Worm (Caenorhabditis elegans) whole organism, L1 larva: ENCODE data around the gene tbc-3.

Experiments used
- C04F5.9 ChIP-seq: sonication (generic microtip); optimal IDR thresholded peaks from 2 replicates; lab custom pipeline; 2016; ENCODE audit warnings: missing genetic modification characterization, missing compliant biosample characterization
- C16A3.4 ChIP-seq: fragments of 150-350 bp; optimal IDR thresholded peaks from 2 replicates; lab custom pipeline; 2014; ENCODE audit warnings: missing biosample characterization, missing genetic modification characterization
- aly-2 ChIP-seq: fragments of 150-350 bp; optimal IDR thresholded peaks from 2 replicates; lab custom pipeline; 2014; ENCODE audit warnings: missing biosample characterization, missing genetic modification characterization
- ama-1 ChIP-seq: fragments of 150-350 bp; optimal IDR thresholded peaks from 2 replicates; lab custom pipeline; 2014
- blmp-1 ChIP-seq: fragments of 150-350 bp; optimal IDR thresholded peaks from 2 replicates; lab custom pipeline; 2014; ENCODE audit warnings: missing biosample characterization, missing genetic modification characterization
- ceh-88 ChIP-seq: fragments of 200-800 bp; sonication (Bioruptor generic); IDR thresholded peaks from 2 replicates; pipeline ENCODE4 v1.3.6; 2022; ENCODE audit warnings: missing genetic modification characterization, missing compliant biosample characterization
- dsc-1 ChIP-seq: sonication (generic microtip); optimal IDR thresholded peaks from 2 replicates; lab custom pipeline; 2016; ENCODE audit warnings: mild to moderate bottlenecking, missing genetic modification characterization, missing compliant biosample characterization
- efl-1 ChIP-seq, 4 experiments: fragments of 150-350 bp; optimal IDR thresholded peaks in 3 of 4; peaks in 1 of 4; 1 replicate in 1 of 4; 2 replicates in 3 of 4; lab custom pipeline; 2014; ENCODE audit warnings: missing biosample characterization in 2 of 4, missing genetic modification characterization in 2 of 4, missing genetic modification reagents in 2 of 4
- efl-3 ChIP-seq: fragments of 200-800 bp; sonication (Bioruptor generic); optimal IDR thresholded peaks from 2 replicates; lab custom pipeline; 2018; ENCODE audit warnings: mild to moderate bottlenecking, missing genetic modification characterization, missing compliant biosample characterization
- egl-13 ChIP-seq: sonication (generic microtip); optimal IDR thresholded peaks from 2 replicates; lab custom pipeline; 2016; ENCODE audit warnings: missing genotype, missing genetic modification reagents, missing genetic modification characterization, missing compliant biosample characterization
- egl-27 ChIP-seq, 2 experiments: fragments of 150-350 bp in 1 of 2; sonication (generic microtip); optimal IDR thresholded peaks; 3 replicates each; lab custom pipeline; 2017 to 2018; ENCODE audit warnings: missing biosample characterization in 2 of 2, missing genetic modification characterization in 2 of 2, missing genetic modification reagents in 2 of 2
- fkh-4 ChIP-seq: sonication (generic microtip); optimal IDR thresholded peaks from 2 replicates; lab custom pipeline; 2016; ENCODE audit warnings: missing compliant biosample characterization, missing genetic modification characterization, borderline replicate concordance
- fos-1 ChIP-seq: fragments of 150-350 bp; optimal IDR thresholded peaks from 2 replicates; lab custom pipeline; 2014; ENCODE audit warnings: missing biosample characterization, missing genetic modification characterization
- isw-1 ChIP-seq: fragments of 200-800 bp; sonication (Bioruptor generic); IDR thresholded peaks from 2 replicates; pipeline ENCODE4 v1.3.6; 2022; ENCODE audit warnings: missing genetic modification characterization, missing compliant biosample characterization
- jun-1 ChIP-seq: fragments of 150-350 bp; optimal IDR thresholded peaks from 2 replicates; lab custom pipeline; 2014; ENCODE audit warnings: missing biosample characterization, missing genetic modification reagents, missing genetic modification characterization
- lin-14 ChIP-seq: fragments of 200-800 bp; sonication (Bioruptor generic); optimal IDR thresholded peaks from 2 replicates; lab custom pipeline; 2018; ENCODE audit warnings: mild to moderate bottlenecking, missing genetic modification characterization, moderate library complexity, missing compliant biosample characterization
- lin-15B ChIP-seq: fragments of 150-350 bp; sonication (generic microtip); optimal IDR thresholded peaks from 3 replicates; lab custom pipeline; 2014; ENCODE audit warnings: missing biosample characterization, missing genetic modification characterization
- mab-9 ChIP-seq: fragments of 200-800 bp; sonication (Bioruptor generic); IDR thresholded peaks from 2 replicates; pipeline ENCODE4 v1.3.6; 2022; ENCODE audit warnings: missing genetic modification reagents, missing genetic modification characterization, missing compliant biosample characterization
- mef-2 ChIP-seq: fragments of 150-350 bp; optimal IDR thresholded peaks from 2 replicates; lab custom pipeline; 2014; ENCODE audit warnings: missing biosample characterization, missing genetic modification characterization
- mep-1 ChIP-seq: fragments of 150-350 bp; optimal IDR thresholded peaks from 2 replicates; lab custom pipeline; 2014; ENCODE audit warnings: missing biosample characterization, missing genetic modification characterization
- nhr-12 ChIP-seq: sonication (generic microtip); optimal IDR thresholded peaks from 2 replicates; lab custom pipeline; 2017; ENCODE audit warnings: missing biosample characterization, missing genetic modification characterization
- nhr-19 ChIP-seq: fragments of 200-800 bp; sonication (Bioruptor generic); conservative IDR thresholded peaks from 2 replicates; pipeline ENCODE4 v1.3.6; 2022; ENCODE audit warnings: missing genetic modification characterization, missing compliant biosample characterization
- nhr-20 ChIP-seq: sonication (generic microtip); optimal IDR thresholded peaks from 2 replicates; lab custom pipeline; 2016; ENCODE audit warnings: mild to moderate bottlenecking, missing genetic modification characterization, missing compliant biosample characterization
- nhr-237 ChIP-seq: fragments of 150-350 bp; optimal IDR thresholded peaks from 2 replicates; lab custom pipeline; 2014; ENCODE audit warnings: missing biosample characterization, missing genetic modification characterization
- nhr-47 ChIP-seq: sonication (generic microtip); optimal IDR thresholded peaks from 2 replicates; lab custom pipeline; 2016; ENCODE audit warnings: mild to moderate bottlenecking, missing genetic modification characterization, moderate library complexity, missing compliant biosample characterization
- nhr-76 ChIP-seq: sonication (generic microtip); optimal IDR thresholded peaks from 2 replicates; lab custom pipeline; 2017; ENCODE audit warnings: missing biosample characterization, missing genetic modification characterization
- nhr-77 ChIP-seq: fragments of 150-350 bp; optimal IDR thresholded peaks from 2 replicates; lab custom pipeline; 2014; ENCODE audit warnings: missing biosample characterization, missing genetic modification characterization
- nhr-85 ChIP-seq: sonication (generic microtip); peaks from one replicate; lab custom pipeline; 2016; ENCODE audit warnings: missing genetic modification characterization, inconsistent platforms, missing compliant biosample characterization
- rnt-1 ChIP-seq: sonication (generic microtip); optimal IDR thresholded peaks from 2 replicates; lab custom pipeline; 2016; ENCODE audit warnings: mild to moderate bottlenecking, missing genetic modification characterization, moderate library complexity, missing compliant biosample characterization
- skn-1 ChIP-seq: fragments of 150-350 bp; optimal IDR thresholded peaks from 2 replicates; lab custom pipeline; 2014; ENCODE audit warnings: missing biosample characterization, missing genetic modification characterization
- snpc-4 ChIP-seq: fragments of 150-350 bp; optimal IDR thresholded peaks from 2 replicates; lab custom pipeline; 2014; ENCODE audit warnings: missing biosample characterization, missing genetic modification characterization
- sup-37 ChIP-seq: fragments of 200-800 bp; sonication (Bioruptor generic); optimal IDR thresholded peaks from 2 replicates; lab custom pipeline; 2018; ENCODE audit warnings: mild to moderate bottlenecking, missing genetic modification characterization, missing compliant biosample characterization
- swsn-7 ChIP-seq: sonication (generic microtip); optimal IDR thresholded peaks from 2 replicates; lab custom pipeline; 2016; ENCODE audit warnings: missing genetic modification characterization, missing compliant biosample characterization
- tbx-2 ChIP-seq: sonication (generic microtip); optimal IDR thresholded peaks from 2 replicates; lab custom pipeline; 2016; ENCODE audit warnings: missing genetic modification characterization, missing compliant biosample characterization
- unc-98 ChIP-seq: fragments of 200-800 bp; sonication (Bioruptor generic); IDR thresholded peaks from 2 replicates; pipeline ENCODE4 v1.3.6; 2022; ENCODE audit warnings: missing genetic modification characterization, missing compliant biosample characterization
- xbp-1 ChIP-seq: sonication (generic microtip); optimal IDR thresholded peaks from 2 replicates; lab custom pipeline; 2016; ENCODE audit warnings: missing genetic modification characterization, missing compliant biosample characterization
- zip-4 ChIP-seq: fragments of 200-800 bp; sonication (Bioruptor generic); optimal IDR thresholded peaks from 2 replicates; lab custom pipeline; 2018; ENCODE audit warnings: mild to moderate bottlenecking, missing genetic modification characterization, moderate library complexity, missing compliant biosample characterization
- ztf-11 ChIP-seq, 2 experiments: sonication (generic microtip); optimal IDR thresholded peaks; 2 replicates each; lab custom pipeline; 2016 to 2017; ENCODE audit warnings: missing genetic modification characterization in 2 of 2, missing biosample characterization in 1 of 2, missing compliant biosample characterization in 1 of 2
- ztf-4 ChIP-seq: fragments of 150-350 bp; optimal IDR thresholded peaks from 2 replicates; lab custom pipeline; 2014; ENCODE audit warnings: missing biosample characterization, missing genetic modification characterization

The tbc-3 gene

ce11 chrIV:9903608-9904007 is 4.8 kb downstream of the tbc-3 start, which contains the start of gene best-13:
best-13 (plus strand) TSS chrIV:9903908.
- TF ChIP-seq jun-1 (tag; lab: Kevin White, UChicago) (no peak), fos-1 (tag; lab: Kevin White, UChicago) (no peak), snpc-4 (tag; lab: Kevin White, UChicago) (no peak), tbx-2 (tag; lab: Kevin White, UChicago) (no peak), nhr-237 (tag; lab: Kevin White, UChicago) (no peak), nhr-19 (GFP tag; lab: Robert Waterston, UW) (no peak), blmp-1 (tag; lab: Kevin White, UChicago) (no peak), mep-1 (tag; lab: Kevin White, UChicago) (no peak), C04F5.9 (no peak), efl-3 (GFP tag; lab: Kevin White, UChicago) (no peak), nhr-85 (no peak)

- peak; percentile 34 for TF ChIP-seq blmp-1 (tag; lab: Kevin White, UChicago)
- no peak for TF ChIP-seq mef-2
- TF ChIP-seq nhr-47, result no peak
- TF ChIP-seq, all 84 proteins: peak for 1
These were observed 14.3 kb downstream of the tbc-3 start for ce11 chrIV:9913064-9913463.

DNA sequence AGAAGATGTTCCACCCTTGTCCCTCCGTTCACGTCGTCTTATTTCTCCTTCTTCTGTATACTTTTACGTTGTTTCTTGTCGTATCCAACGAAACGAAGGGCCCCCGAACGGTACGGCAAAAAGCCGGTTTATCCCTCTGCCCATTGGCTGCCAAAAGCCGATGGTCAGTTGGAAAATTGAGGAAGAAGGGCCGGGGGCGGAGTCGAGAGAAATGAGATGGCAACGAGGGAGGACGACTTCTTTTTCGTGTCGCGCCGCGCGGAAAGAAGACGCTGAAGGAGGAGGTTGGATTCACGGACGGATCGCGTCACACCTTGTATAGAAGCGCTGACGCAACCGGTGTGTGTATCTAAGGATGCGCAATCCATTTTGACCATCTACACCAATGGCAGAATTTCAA is 16.3 kb downstream of the tbc-3 start:
- TF ChIP-seq egl-13 (no peak), efl-1 (optimal IDR thresholded peaks at IDR 0.05; lab: Kevin White, UChicago) (no peak), efl-1 (GFP tag; optimal IDR thresholded peaks at IDR 0.05 in 1 of 2; lab: Kevin White, UChicago) (peak in 1 of 2 experiments; percentile 6)

DNA sequence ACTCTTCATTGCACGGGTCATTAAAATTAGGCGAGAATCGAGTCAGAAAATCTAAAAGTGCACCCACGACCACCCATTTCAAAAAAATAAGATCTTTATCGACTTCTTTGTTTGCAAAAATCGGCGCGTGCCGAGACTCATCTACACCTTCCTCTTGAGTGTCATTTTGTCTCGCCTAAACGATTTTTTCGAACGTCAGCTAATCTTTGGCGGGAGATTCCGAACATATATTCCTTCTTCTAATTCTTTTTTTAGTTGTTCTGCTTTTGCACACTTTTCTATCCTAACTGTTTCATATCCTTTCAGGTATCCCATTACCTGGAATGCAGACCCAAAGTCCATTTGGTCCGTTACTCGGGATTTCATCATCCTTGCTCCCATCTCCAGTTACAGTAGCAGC is 17.4 kb downstream of the tbc-3 start, which contains the start of gene bed-3:
Gene bed-3 (plus strand): TSS at position 301 of the 400 bp plus-strand sequence.
- TF ChIP-seq nhr-47 (no peak), zip-4 (GFP tag; lab: Kevin White, UChicago) (no peak), nhr-76 (no peak), mab-9 (no peak), nhr-20 (no peak), nhr-12 (tag; lab: Kevin White, UChicago) (no peak), nhr-77 (no peak), egl-13 (no peak), lin-14 (no peak), mep-1 (tag; lab: Kevin White, UChicago) (no peak), ama-1 (lab: Kevin White, UChicago) (no peak), swsn-7 (tag; lab: Kevin White, UChicago) (no peak), xbp-1 (no peak), nhr-237 (tag; lab: Kevin White, UChicago) (no peak), ceh-88 (no peak)
- TF ChIP-seq, all 84 proteins: peak for 0

DNA sequence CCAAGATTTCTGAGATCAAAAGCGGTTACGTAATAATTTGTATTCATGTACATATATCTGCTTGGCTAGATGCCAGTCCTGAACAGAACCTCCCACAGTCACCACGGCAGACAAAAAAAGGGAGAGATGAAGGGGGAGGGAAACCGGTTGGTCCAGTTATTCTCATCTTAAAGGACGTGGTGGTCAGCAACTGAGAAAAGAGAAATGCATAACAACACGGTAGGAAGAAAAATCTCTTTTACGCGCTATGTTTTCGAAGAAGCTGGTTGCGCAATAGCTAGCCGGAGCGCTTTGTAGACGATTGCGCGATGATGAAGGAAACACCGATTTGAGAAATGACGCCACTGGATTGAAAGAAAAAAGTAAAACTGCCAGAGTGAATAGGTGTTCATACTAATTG is 19.2 kb downstream of the tbc-3 start:
- TF ChIP-seq dsc-1 (tag; lab: Kevin White, UChicago) (no peak), blmp-1 (tag; lab: Kevin White, UChicago) (peak; percentile 62), ztf-4 (tag; lab: Kevin White, UChicago) (peak; percentile 47)
- TF ChIP-seq, all 84 proteins: peak for 2

DNA sequence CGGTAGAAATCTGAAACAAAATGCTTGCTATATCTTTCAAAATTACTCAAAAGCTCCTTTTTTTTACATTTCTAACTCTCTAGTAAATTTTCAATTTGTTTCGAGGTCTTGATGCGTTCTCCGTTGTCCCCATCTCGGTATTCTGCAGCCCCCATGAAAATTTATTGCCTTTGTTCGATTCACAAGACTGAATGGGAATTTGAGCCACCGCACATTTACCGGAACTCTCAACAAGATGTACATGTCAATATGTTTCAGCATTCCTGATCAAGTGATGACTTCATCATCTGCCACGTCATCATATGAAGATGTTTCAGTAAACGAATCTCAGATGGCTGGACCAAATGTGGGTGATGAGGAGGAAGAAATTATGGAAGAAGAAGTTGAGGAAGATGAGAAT is 21.6 kb downstream of the tbc-3 start:
- TF ChIP-seq zip-4 (GFP tag; lab: Kevin White, UChicago) (no peak), egl-27 (tag; optimal IDR thresholded peaks at IDR 0.05; lab: Kevin White, UChicago) (no peak), fkh-4 (tag; lab: Kevin White, UChicago) (no peak), efl-3 (GFP tag; lab: Kevin White, UChicago) (no peak), nhr-77 (no peak), rnt-1 (tag; lab: Kevin White, UChicago) (no peak), mep-1 (tag; lab: Kevin White, UChicago) (no peak), sup-37 (GFP tag; lab: Kevin White, UChicago) (no peak), C16A3.4 (no peak), lin-15B (tag; lab: Kevin White, UChicago) (no peak), aly-2 (tag; lab: Kevin White, UChicago) (no peak), unc-98 (GFP tag; lab: Robert Waterston, UW) (no peak), ztf-11 (tag; optimal IDR thresholded peaks at IDR 0.05; lab: Kevin White, UChicago) (no peak), isw-1 (GFP tag; lab: Robert Waterston, UW) (no peak), blmp-1 (tag; lab: Kevin White, UChicago) (no peak), skn-1 (no peak), ceh-88 (no peak)
